Fruit fly (Drosophila melanogaster) whole organism, embryonic: ENCODE data around the gene CG10116.

Experiments used
- Aef1 ChIP-seq: fragments of 200-800 bp; sonication (Bioruptor generic); IDR thresholded peaks from 3 replicates; pipeline ENCODE4 v1.3.6; 2022; ENCODE audit warnings: missing biosample characterization, missing genetic modification characterization
- Awh ChIP-seq: fragments of 200-800 bp; sonication (Bioruptor generic); IDR thresholded peaks from 2 replicates; pipeline ENCODE4, ENCODE4 v1.3.6; 2022; ENCODE audit warnings: missing biosample characterization, missing genetic modification characterization
- CG10321 ChIP-seq: fragments of 200-800 bp; sonication (Bioruptor generic); IDR thresholded peaks from 2 replicates; pipeline ENCODE4 v1.3.6; 2022; ENCODE audit warnings: missing biosample characterization, missing genetic modification characterization
- CG11504 ChIP-seq: fragments of 200-800 bp; sonication (Bioruptor generic); optimal IDR thresholded peaks from 3 replicates; lab custom pipeline; 2019; ENCODE audit warnings: missing biosample characterization, mild to moderate bottlenecking, missing genetic modification characterization, moderate library complexity
- CG11696 ChIP-seq: fragments of 200-800 bp; sonication (Bioruptor generic); IDR thresholded peaks from 2 replicates; pipeline ENCODE4 v1.3.6; 2022; ENCODE audit warnings: missing biosample characterization, missing genetic modification characterization
- CG11723 ChIP-seq: fragments of 200-800 bp; sonication (Bioruptor generic); optimal IDR thresholded peaks from 2 replicates; lab custom pipeline; 2017; ENCODE audit warnings: missing biosample characterization, mild to moderate bottlenecking, missing genetic modification characterization
- CG15073 ChIP-seq: fragments of 200-800 bp; sonication (Bioruptor generic); optimal IDR thresholded peaks from 2 replicates; lab custom pipeline; 2016; ENCODE audit warnings: missing biosample characterization, missing genetic modification characterization
- CG15269 ChIP-seq: fragments of 200-800 bp; sonication (Bioruptor generic); optimal IDR thresholded peaks from 2 replicates; lab custom pipeline; 2018; ENCODE audit warnings: missing biosample characterization, mild to moderate bottlenecking, missing genetic modification characterization, moderate library complexity
- CG18599 ChIP-seq: fragments of 200-800 bp; sonication (Bioruptor generic); optimal IDR thresholded peaks from 3 replicates; lab custom pipeline; 2017; ENCODE audit warnings: missing biosample characterization, missing genetic modification characterization, mild to moderate bottlenecking, moderate library complexity, missing genetic modification reagents
- CG2678 ChIP-seq: fragments of 200-800 bp; sonication (Bioruptor generic); optimal IDR thresholded peaks from 3 replicates; lab custom pipeline; 2019; ENCODE audit warnings: missing biosample characterization, mild to moderate bottlenecking, missing genetic modification characterization, moderate library complexity
- CG4424 ChIP-seq: fragments of 200-800 bp; sonication (Bioruptor generic); optimal IDR thresholded peaks from 3 replicates; lab custom pipeline; 2016; ENCODE audit warnings: missing biosample characterization, missing genetic modification characterization
- CG5245 ChIP-seq: fragments of 200-800 bp; sonication (Bioruptor generic); optimal IDR thresholded peaks from 3 replicates; lab custom pipeline; 2016; ENCODE audit warnings: missing biosample characterization, missing genetic modification characterization
- CG6683 ChIP-seq: fragments of 200-800 bp; sonication (Bioruptor generic); optimal IDR thresholded peaks from 2 replicates; lab custom pipeline; 2017; ENCODE audit warnings: missing biosample characterization, mild to moderate bottlenecking, missing genetic modification characterization, missing genetic modification reagents
- CG6689 ChIP-seq: fragments of 200-800 bp; sonication (Bioruptor generic); IDR thresholded peaks from 2 replicates; pipeline ENCODE4 v1.3.6; 2022; ENCODE audit warnings: missing biosample characterization, missing genetic modification characterization
- CG7372 ChIP-seq: fragments of 200-800 bp; sonication (Bioruptor generic); IDR thresholded peaks from 2 replicates; pipeline ENCODE4 v1.3.6; 2022; ENCODE audit warnings: missing biosample characterization, missing genetic modification characterization
- CG7839 ChIP-seq: fragments of 200-800 bp; sonication (Bioruptor generic); optimal IDR thresholded peaks from 3 replicates; lab custom pipeline; 2018; ENCODE audit warnings: missing biosample characterization, mild to moderate bottlenecking, missing genetic modification characterization, moderate library complexity
- CHES-1-like ChIP-seq: fragments of 200-800 bp; sonication (Bioruptor generic); optimal IDR thresholded peaks from 2 replicates; lab custom pipeline; 2016; ENCODE audit warnings: missing biosample characterization, missing genetic modification characterization
- CoRest ChIP-seq: fragments of 200-800 bp; sonication (Bioruptor generic); optimal IDR thresholded peaks from 3 replicates; lab custom pipeline; 2018; ENCODE audit warnings: missing biosample characterization, mild to moderate bottlenecking, missing genetic modification characterization, moderate library complexity
- D19A ChIP-seq: fragments of 200-800 bp; optimal IDR thresholded peaks from 3 replicates; lab custom pipeline; 2019; ENCODE audit warnings: missing biosample characterization, mild to moderate bottlenecking, missing genetic modification characterization, moderate library complexity
- HHEX ChIP-seq: fragments of 200-800 bp; sonication (Bioruptor generic); optimal IDR thresholded peaks from 3 replicates; lab custom pipeline; 2017; ENCODE audit warnings: missing biosample characterization, mild to moderate bottlenecking, missing genetic modification characterization, missing genetic modification reagents
- Hr51 ChIP-seq, 2 experiments: fragments of 200-800 bp; sonication (Bioruptor generic); optimal IDR thresholded peaks; 2 replicates in 1 of 2; 3 replicates in 1 of 2; lab custom pipeline; 2016 to 2018; ENCODE audit warnings: missing biosample characterization in 2 of 2, missing genetic modification characterization in 2 of 2, mild to moderate bottlenecking in 1 of 2, moderate library complexity in 1 of 2
- Hsf ChIP-seq: fragments of 200-800 bp; sonication (Bioruptor generic); optimal IDR thresholded peaks from 3 replicates; lab custom pipeline; 2016; ENCODE audit warnings: missing biosample characterization, missing genetic modification characterization
- Max ChIP-seq: fragments of 200-800 bp; sonication (Bioruptor generic); optimal IDR thresholded peaks from 2 replicates; lab custom pipeline; 2016; ENCODE audit warnings: missing biosample characterization, mild to moderate bottlenecking, missing genetic modification characterization
- Med ChIP-seq: fragments of 200-800 bp; sonication (Bioruptor generic); peaks from one replicate; lab custom pipeline; 2016; ENCODE audit warnings: missing biosample characterization, missing genetic modification characterization, mild to moderate bottlenecking, inconsistent platforms, moderate library complexity
- Oli ChIP-seq: fragments of 200-800 bp; sonication (Bioruptor generic); optimal IDR thresholded peaks from 2 replicates; lab custom pipeline; 2018; ENCODE audit warnings: missing biosample characterization, mild to moderate bottlenecking, missing genetic modification characterization, moderate library complexity
- Pdp1 ChIP-seq, 2 experiments: fragments of 200-800 bp; sonication (Bioruptor generic); optimal IDR thresholded peaks; 3 replicates each; lab custom pipeline; 2016; ENCODE audit warnings: missing biosample characterization in 2 of 2, missing genetic modification characterization in 2 of 2, mild to moderate bottlenecking in 1 of 2, moderate library complexity in 1 of 2
- Sox102F ChIP-seq: fragments of 200-800 bp; sonication (Bioruptor generic); optimal IDR thresholded peaks from 2 replicates; lab custom pipeline; 2018; ENCODE audit warnings: missing biosample characterization, mild to moderate bottlenecking, missing genetic modification characterization, moderate library complexity
- Tbp ChIP-seq: fragments of >200 bp; optimal IDR thresholded peaks from 2 replicates; lab custom pipeline; 2018; ENCODE audit warnings: missing biosample characterization, missing genetic modification characterization
- Xbp1 ChIP-seq: fragments of 200-800 bp; sonication (Bioruptor generic); optimal IDR thresholded peaks from 3 replicates; lab custom pipeline; 2016; ENCODE audit warnings: missing biosample characterization, mild to moderate bottlenecking, missing genetic modification characterization
- ase ChIP-seq: fragments of 200-800 bp; sonication (Bioruptor generic); IDR thresholded peaks from 3 replicates; pipeline ENCODE4 v1.3.6; 2022; ENCODE audit warnings: missing biosample characterization, missing genetic modification characterization
- ash1 ChIP-seq: fragments of 200-800 bp; sonication (Bioruptor generic); optimal IDR thresholded peaks from 2 replicates; lab custom pipeline; 2018; ENCODE audit warnings: missing biosample characterization, mild to moderate bottlenecking, missing genetic modification characterization
- croc ChIP-seq: fragments of 200-800 bp; sonication (Bioruptor generic); conservative IDR thresholded peaks from 3 replicates; pipeline ENCODE4 v1.3.6; 2022; ENCODE audit warnings: missing biosample characterization, missing genetic modification characterization
- crol ChIP-seq: fragments of 200-800 bp; sonication (Bioruptor generic); IDR thresholded peaks from 2 replicates; pipeline ENCODE4 v1.3.6; 2022; ENCODE audit warnings: missing biosample characterization, missing genetic modification characterization
- cwo ChIP-seq: fragments of 200-800 bp; sonication (Bioruptor generic); optimal IDR thresholded peaks from 3 replicates; lab custom pipeline; 2017; ENCODE audit warnings: missing biosample characterization, missing genetic modification characterization, mild to moderate bottlenecking, moderate library complexity, missing genetic modification reagents
- dati ChIP-seq: fragments of 200-800 bp; sonication (Bioruptor generic); IDR thresholded peaks from 2 replicates; pipeline ENCODE4 v1.3.6; 2022; ENCODE audit warnings: missing biosample characterization, missing genetic modification characterization
- dmrt99B ChIP-seq: fragments of 200-800 bp; sonication (Bioruptor generic); optimal IDR thresholded peaks from 2 replicates; lab custom pipeline; 2018; ENCODE audit warnings: missing biosample characterization, mild to moderate bottlenecking, missing genetic modification characterization, moderate library complexity
- fd102C ChIP-seq: fragments of 200-800 bp; sonication (Bioruptor generic); optimal IDR thresholded peaks from 2 replicates; lab custom pipeline; 2018; ENCODE audit warnings: missing biosample characterization, mild to moderate bottlenecking, missing genetic modification characterization, moderate library complexity
- gce ChIP-seq: fragments of 200-800 bp; sonication (Bioruptor generic); IDR thresholded peaks from 3 replicates; pipeline ENCODE4 v1.3.6; 2022; ENCODE audit warnings: missing biosample characterization, missing genetic modification characterization
- grau ChIP-seq: fragments of 200-800 bp; optimal IDR thresholded peaks from 3 replicates; lab custom pipeline; 2019; ENCODE audit warnings: missing biosample characterization, mild to moderate bottlenecking, missing genetic modification characterization, moderate library complexity
- hkb ChIP-seq, 2 experiments: fragments of 200-800 bp in 1 of 2; fragments of >200 bp in 1 of 2; sonication (Bioruptor generic) in 1 of 2; IDR thresholded peaks in 1 of 2; optimal IDR thresholded peaks in 1 of 2; 2 replicates each; pipeline versions ENCODE4 v1.3.6 to Lab custom; 2017 to 2022; ENCODE audit warnings: missing biosample characterization in 1 of 2, missing genetic modification characterization in 1 of 2
- insv ChIP-seq, 2 experiments: fragments of 200-800 bp; sonication (Bioruptor generic); optimal IDR thresholded peaks; 3 replicates each; lab custom pipeline; 2016 to 2018; ENCODE audit warnings: missing biosample characterization in 2 of 2, missing genetic modification characterization in 2 of 2
- jumu ChIP-seq: fragments of 200-800 bp; sonication (Bioruptor generic); optimal IDR thresholded peaks from 3 replicates; lab custom pipeline; 2016; ENCODE audit warnings: missing biosample characterization, missing genetic modification characterization
- odd ChIP-seq: fragments of 200-800 bp; sonication (Bioruptor generic); optimal IDR thresholded peaks from 2 replicates; lab custom pipeline; 2017; ENCODE audit warnings: missing biosample characterization, mild to moderate bottlenecking, missing genetic modification characterization
- psq ChIP-seq: fragments of 200-800 bp; sonication (Bioruptor generic); optimal IDR thresholded peaks from 2 replicates; lab custom pipeline; 2017; ENCODE audit warnings: missing biosample characterization, missing genetic modification characterization
- row ChIP-seq: fragments of 200-800 bp; sonication (Bioruptor generic); IDR thresholded peaks from 3 replicates; pipeline ENCODE4 v1.3.6; 2022; ENCODE audit warnings: missing biosample characterization, missing genetic modification characterization
- sc ChIP-seq, 3 experiments: fragments of >200 bp in 2 of 3; fragments of 200-800 bp in 1 of 3; sonication (Bioruptor generic) in 1 of 3; optimal IDR thresholded peaks; 2 replicates in 2 of 3; 3 replicates in 1 of 3; lab custom pipeline; 2017; ENCODE audit warnings: mild to moderate bottlenecking in 1 of 3, missing biosample characterization in 1 of 3, missing genetic modification characterization in 1 of 3, missing genetic modification reagents in 1 of 3
- zen2 ChIP-seq: fragments of 200-800 bp; sonication (Bioruptor generic); IDR thresholded peaks from 3 replicates; pipeline ENCODE4 v1.3.6; 2022; ENCODE audit warnings: missing biosample characterization, missing genetic modification characterization; ENCODE audit not compliant: partially characterized antibody
- zfh1 ChIP-seq: fragments of 200-800 bp; sonication (Bioruptor generic); IDR thresholded peaks from 3 replicates; pipeline ENCODE4 v1.3.6; 2022; ENCODE audit warnings: missing biosample characterization, missing genetic modification characterization

Gene CG10116

DNA sequence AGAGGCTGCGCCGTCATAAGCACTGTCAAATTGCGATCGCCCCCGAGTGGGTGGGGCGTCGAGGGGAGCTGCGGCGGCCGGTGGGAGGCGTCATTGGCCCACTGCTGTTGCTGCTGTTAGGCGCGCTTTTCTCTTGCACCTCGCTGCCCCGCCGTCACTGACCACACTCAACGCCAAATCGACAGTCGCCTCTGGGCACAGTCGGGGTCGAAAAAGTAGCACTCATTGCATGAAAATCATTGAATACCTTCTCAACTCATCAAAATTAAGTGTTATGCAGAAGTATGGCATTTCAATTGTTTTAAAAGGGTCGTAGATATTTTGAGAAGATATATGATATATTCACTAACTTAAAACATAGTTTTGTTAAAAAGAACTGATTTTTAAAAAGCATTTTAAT, 4.8 kb downstream of the CG10116 start:
- no peak for TF ChIP-seq CG7372 (GFP tag; lab: Robert Waterston, UW)
- 0 out of 3 replicates have a peak, but pooled peaks have one; percentile 5 for TF ChIP-seq ase (GFP tag; lab: Robert Waterston, UW)
- TF ChIP-seq ash1, result no peak
- no peak for TF ChIP-seq CG6689
- TF ChIP-seq croc (GFP tag; lab: Robert Waterston, UW), result no peak
- 0 out of 3 replicates have a peak, but pooled peaks have one; percentile 7 for TF ChIP-seq zfh1 (GFP tag; lab: Robert Waterston, UW)
- no peak for TF ChIP-seq Tbp (GFP tag; lab: Kevin White, UChicago)
- TF ChIP-seq grau (tag; lab: Kevin White, UChicago), result no peak
- TF ChIP-seq odd (GFP tag; lab: Kevin White, UChicago), result no peak
- no peak for TF ChIP-seq CG6683 (GFP tag; lab: Kevin White, UChicago)
- 0 out of 3 replicates have a peak, but pooled peaks have one; percentile 34 for TF ChIP-seq gce
- peak; percentile 90 for TF ChIP-seq CG15073 (GFP tag; lab: Kevin White, UChicago)
- TF ChIP-seq Aef1 (GFP tag; lab: Robert Waterston, UW), result 0 out of 3 replicates have a peak, but pooled peaks have one; percentile 9
- 0 out of 3 replicates have a peak, but pooled peaks have one; percentile 14 for TF ChIP-seq zen2
- peak; percentile 68; the same call in 1 of the 2 replicates for TF ChIP-seq crol (GFP tag; lab: Robert Waterston, UW)
- TF ChIP-seq CG11696 (GFP tag; lab: Robert Waterston, UW), result peak; percentile 52; the same call in 1 of the 2 replicates
- TF ChIP-seq Med (GFP tag; lab: Kevin White, UChicago), result peak; percentile 49

- peak; percentile 1 for TF ChIP-seq Xbp1
- TF ChIP-seq Sox102F (GFP tag; lab: Kevin White, UChicago), result peak; percentile 34
- TF ChIP-seq CoRest (tag; lab: Kevin White, UChicago), result peak; percentile 6
- TF ChIP-seq jumu (GFP tag; lab: Kevin White, UChicago), result no peak
- TF ChIP-seq CG7839 (tag; lab: Kevin White, UChicago), result peak; percentile 33
- no peak for TF ChIP-seq psq (GFP tag; lab: Kevin White, UChicago)
- peak; percentile 4 to 90 for TF ChIP-seq insv (GFP tag; optimal IDR thresholded peaks at IDR 0.05; lab: Kevin White, UChicago)
- no peak for TF ChIP-seq fd102C (GFP tag; lab: Kevin White, UChicago)
- no peak for TF ChIP-seq HHEX
- TF ChIP-seq cwo (GFP tag; lab: Kevin White, UChicago), result no peak
- peak; percentile 81 for TF ChIP-seq D19A
- TF ChIP-seq Hr51 (GFP tag; optimal IDR thresholded peaks at IDR 0.05; lab: Kevin White, UChicago), result peak in 1 of 2 experiments; percentile 33
- TF ChIP-seq CG18599 (GFP tag; lab: Kevin White, UChicago), result peak; percentile 15
- peak; percentile 10 for TF ChIP-seq Hsf
- no peak for TF ChIP-seq dati (GFP tag; lab: Robert Waterston, UW)
- peak; percentile 31 for TF ChIP-seq CG15269 (tag; lab: Kevin White, UChicago)
- no peak for TF ChIP-seq CG10321 (GFP tag; lab: Robert Waterston, UW)
- peak; percentile 70 for TF ChIP-seq Med (GFP tag; lab: Kevin White, UChicago)
- no peak for TF ChIP-seq CG5245 (GFP tag; lab: Kevin White, UChicago)
- peak; percentile 42 for TF ChIP-seq dmrt99B (tag; lab: Kevin White, UChicago)
- no peak for TF ChIP-seq sc (optimal IDR thresholded peaks at IDR 0.05; lab: Kevin White, UChicago)
- no peak for TF ChIP-seq sc (GFP tag; optimal IDR thresholded peaks at IDR 0.05; lab: Kevin White, UChicago)
- TF ChIP-seq CHES-1-like (GFP tag; lab: Kevin White, UChicago), result no peak
- TF ChIP-seq Oli (tag; lab: Kevin White, UChicago), result peak; percentile 22
- no peak for TF ChIP-seq Max (GFP tag; lab: Kevin White, UChicago)
- peak in 1 of 2 experiments; percentile 81 for TF ChIP-seq Pdp1 (GFP tag; optimal IDR thresholded peaks at IDR 0.05; lab: Kevin White, UChicago)
- peak; percentile 38 for TF ChIP-seq CG2678 (tag; lab: Kevin White, UChicago)
- no peak for TF ChIP-seq Awh (GFP tag; lab: Robert Waterston, UW)
- no peak for TF ChIP-seq hkb (optimal IDR thresholded peaks at IDR 0.05; lab: Kevin White, UChicago)
- TF ChIP-seq hkb (GFP tag; IDR thresholded peaks at IDR 0.05; lab: Robert Waterston, UW), result 0 out of 2 replicates have a peak, but pooled peaks have one; percentile 20
- peak; percentile 5 for TF ChIP-seq grau (tag; lab: Kevin White, UChicago)
- TF ChIP-seq CG11504 (tag; lab: Kevin White, UChicago), result peak; percentile 45
- peak; percentile 24; the same call in 1 of the 3 replicates for TF ChIP-seq row (GFP tag; lab: Robert Waterston, UW)
- peak; percentile 0 for TF ChIP-seq CG4424 (GFP tag; lab: Kevin White, UChicago)
- no peak for TF ChIP-seq CG11723 (GFP tag; lab: Kevin White, UChicago)
Observed at dm6 chr3L:13451562-13451961, 5.5 kb downstream of the CG10116 start.
